Fruit fly (Drosophila melanogaster): ENCODE data around the gene Plzf.

Gene Plzf

dm6 chr2L:12007331-12007791 lies 41.4 kb downstream of the Plzf start:
- TF ChIP-seq br (GFP tag; optimal IDR thresholded peaks at IDR 0.05) (peak; percentile 76), dl (GFP tag; optimal IDR thresholded peaks at IDR 0.05; ENCODE audit: insufficient read depth in 1 of 2, partially characterized antibody in 2 of 2) (peak; percentile 78 to 87), Jra (GFP tag; optimal IDR thresholded peaks at IDR 0.05) (peak; percentile 86), Abd-B (GFP tag; optimal IDR thresholded peaks at IDR 0.05) (no peak), h (GFP tag; optimal IDR thresholded peaks at IDR 0.05) (peak; percentile 86), CrebA (GFP tag; optimal IDR thresholded peaks at IDR 0.05; ENCODE audit: borderline replicate concordance) (no peak), ey (GFP tag; optimal IDR thresholded peaks at IDR 0.05) (peak; percentile 48), rgr (GFP tag; optimal IDR thresholded peaks at IDR 0.05) (peak; percentile 45), dmrt93B (GFP tag; optimal IDR thresholded peaks at IDR 0.05) (peak; percentile 12), Dif (GFP tag; optimal IDR thresholded peaks at IDR 0.05; ENCODE audit: partially characterized antibody) (no peak), Sp1 (GFP tag; optimal IDR thresholded peaks at IDR 0.05) (peak; percentile 76), HLH106 (tag; optimal IDR thresholded peaks at IDR 0.05) (peak; percentile 51), psq (GFP tag; optimal IDR thresholded peaks at IDR 0.05) (no peak), Hnf4 (GFP tag; optimal IDR thresholded peaks at IDR 0.05) (peak; percentile 45), sv (GFP tag; optimal IDR thresholded peaks at IDR 0.05) (no peak), Hr83 (GFP tag; optimal IDR thresholded peaks at IDR 0.05; ENCODE audit: poor library complexity, severe bottlenecking) (peak; percentile 88), CG9705 (GFP tag; optimal IDR thresholded peaks at IDR 0.05) (peak; percentile 3), fru (GFP tag; optimal IDR thresholded peaks at IDR 0.05) (peak; percentile 56), Rel (GFP tag; optimal IDR thresholded peaks at IDR 0.05) (no peak), Rel (tag; optimal IDR thresholded peaks at IDR 0.05) (peak; percentile 96)

- TF ChIP-seq pan (optimal IDR thresholded peaks at IDR 0.05) (no peak), psq (GFP tag; optimal IDR thresholded peaks at IDR 0.05) (peak; percentile 88), Hr83 (GFP tag; optimal IDR thresholded peaks at IDR 0.05; ENCODE audit: poor library complexity, severe bottlenecking) (peak; percentile 78), sv (GFP tag; optimal IDR thresholded peaks at IDR 0.05) (peak; percentile 88), Sp1 (GFP tag; optimal IDR thresholded peaks at IDR 0.05) (peak; percentile 97), jim (GFP tag; optimal IDR thresholded peaks at IDR 0.05) (peak; percentile 70), br (GFP tag; optimal IDR thresholded peaks at IDR 0.05) (peak; percentile 57), GATAd (GFP tag; optimal IDR thresholded peaks at IDR 0.05) (no peak), Rel (GFP tag; optimal IDR thresholded peaks at IDR 0.05) (no peak), Rel (tag; optimal IDR thresholded peaks at IDR 0.05) (peak; percentile 87), N (GFP tag; optimal IDR thresholded peaks at IDR 0.05) (no peak), brk (GFP tag; optimal IDR thresholded peaks at IDR 0.05) (no peak), Hnf4 (GFP tag; optimal IDR thresholded peaks at IDR 0.05) (no peak), Myc (optimal IDR thresholded peaks at IDR 0.05) (no peak), h (GFP tag; optimal IDR thresholded peaks at IDR 0.05) (peak; percentile 64), Dif (GFP tag; optimal IDR thresholded peaks at IDR 0.05; ENCODE audit: partially characterized antibody) (no peak), usp (GFP tag; optimal IDR thresholded peaks at IDR 0.05) (no peak), Jra (GFP tag; optimal IDR thresholded peaks at IDR 0.05) (no peak), CrebA (GFP tag; optimal IDR thresholded peaks at IDR 0.05; ENCODE audit: borderline replicate concordance) (no peak), ey (GFP tag; optimal IDR thresholded peaks at IDR 0.05) (peak; percentile 54), CG9705 (GFP tag; optimal IDR thresholded peaks at IDR 0.05) (peak; percentile 87), Mio (GFP tag; optimal IDR thresholded peaks at IDR 0.05) (no peak), tai (GFP tag; optimal IDR thresholded peaks at IDR 0.05) (no peak), dmrt93B (GFP tag; optimal IDR thresholded peaks at IDR 0.05) (peak; percentile 86), Dfd (GFP tag; optimal IDR thresholded peaks at IDR 0.05) (peak; percentile 30), woc (GFP tag; optimal IDR thresholded peaks at IDR 0.05) (peak; percentile 93), HLH106 (tag; optimal IDR thresholded peaks at IDR 0.05) (peak; percentile 95), fru (GFP tag; optimal IDR thresholded peaks at IDR 0.05) (peak; percentile 83), sage (GFP tag; optimal IDR thresholded peaks at IDR 0.05) (peak; percentile 77), rgr (GFP tag; optimal IDR thresholded peaks at IDR 0.05) (peak; percentile 83), Vsx2 (GFP tag; optimal IDR thresholded peaks at IDR 0.05; ENCODE audit: partially characterized antibody) (no peak), OdsH (GFP tag; optimal IDR thresholded peaks at IDR 0.05) (peak; percentile 86), Hr78 (GFP tag; optimal IDR thresholded peaks at IDR 0.05) (no peak), CG32264 (GFP tag; optimal IDR thresholded peaks at IDR 0.05) (peak; percentile 46), Abd-B (GFP tag; optimal IDR thresholded peaks at IDR 0.05) (no peak), lola (GFP tag; optimal IDR thresholded peaks at IDR 0.05) (no peak), dl (GFP tag; optimal IDR thresholded peaks at IDR 0.05; ENCODE audit: insufficient read depth in 1 of 2, partially characterized antibody in 2 of 2) (peak; percentile 56 to 70), dsf (GFP tag; optimal IDR thresholded peaks at IDR 0.05; ENCODE audit: borderline replicate concordance) (no peak), foxo (GFP tag; optimal IDR thresholded peaks at IDR 0.05) (peak; percentile 62 to 88)
Observed at dm6 chr2L:12006397-12007330, 42.1 kb downstream of the Plzf start.

Measured in whole organism, wandering third instar larva.